Worm (Caenorhabditis elegans) whole organism, L1 larva: Measurements from ENCODE around the gene F42A10.5.
A peak's percentile ranks its signal among the peaks of the same experiment; 100 is the strongest.

ENCODE experiments used
- C16A3.4 ChIP-seq: fragments of 150-350 bp; optimal IDR thresholded peaks from 2 replicates; lab custom pipeline; 2014; ENCODE audit warnings: missing biosample characterization, missing genetic modification characterization
- C34B4.2 ChIP-seq: sonication (generic microtip); optimal IDR thresholded peaks from 2 replicates; lab custom pipeline; 2017; ENCODE audit warnings: mild to moderate bottlenecking, missing genetic modification characterization, missing compliant biosample characterization
- F16B12.6 ChIP-seq: fragments of 150-350 bp; optimal IDR thresholded peaks from 2 replicates; lab custom pipeline; 2014; ENCODE audit warnings: missing biosample characterization, missing genetic modification characterization
- aly-2 ChIP-seq: fragments of 150-350 bp; optimal IDR thresholded peaks from 2 replicates; lab custom pipeline; 2014; ENCODE audit warnings: missing biosample characterization, missing genetic modification characterization
- ama-1 ChIP-seq: fragments of 150-350 bp; optimal IDR thresholded peaks from 2 replicates; lab custom pipeline; 2014
- blmp-1 ChIP-seq: fragments of 150-350 bp; optimal IDR thresholded peaks from 2 replicates; lab custom pipeline; 2014; ENCODE audit warnings: missing biosample characterization, missing genetic modification characterization
- ceh-82 ChIP-seq, 3 experiments: fragments of 150-350 bp in 1 of 3; sonication (generic microtip) in 2 of 3; optimal IDR thresholded peaks; 2 replicates each; lab custom pipeline; 2014 to 2017; ENCODE audit warnings: missing biosample characterization in 3 of 3, missing genetic modification characterization in 3 of 3
- ceh-88 ChIP-seq: fragments of 200-800 bp; sonication (Bioruptor generic); IDR thresholded peaks from 2 replicates; pipeline ENCODE4 v1.3.6; 2022; ENCODE audit warnings: missing genetic modification characterization, missing compliant biosample characterization
- ces-1 ChIP-seq: fragments of 150-350 bp; optimal IDR thresholded peaks from 2 replicates; lab custom pipeline; 2014; ENCODE audit warnings: missing biosample characterization, missing genetic modification reagents, missing genetic modification characterization
- dpl-1 ChIP-seq, 3 experiments: fragments of 150-350 bp in 2 of 3; sonication (generic microtip) in 1 of 3; optimal IDR thresholded peaks; 2 replicates each; lab custom pipeline; 2014 to 2017; ENCODE audit warnings: missing biosample characterization in 3 of 3, missing genetic modification characterization in 3 of 3, missing genetic modification reagents in 3 of 3
- dsc-1 ChIP-seq: sonication (generic microtip); optimal IDR thresholded peaks from 2 replicates; lab custom pipeline; 2016; ENCODE audit warnings: mild to moderate bottlenecking, missing genetic modification characterization, missing compliant biosample characterization
- efl-1 ChIP-seq, 4 experiments: fragments of 150-350 bp; optimal IDR thresholded peaks in 3 of 4; peaks in 1 of 4; 1 replicate in 1 of 4; 2 replicates in 3 of 4; lab custom pipeline; 2014; ENCODE audit warnings: missing biosample characterization in 2 of 4, missing genetic modification characterization in 2 of 4, missing genetic modification reagents in 2 of 4
- egl-13 ChIP-seq: sonication (generic microtip); optimal IDR thresholded peaks from 2 replicates; lab custom pipeline; 2016; ENCODE audit warnings: missing genotype, missing genetic modification reagents, missing genetic modification characterization, missing compliant biosample characterization
- egl-27 ChIP-seq, 2 experiments: fragments of 150-350 bp in 1 of 2; sonication (generic microtip); optimal IDR thresholded peaks; 3 replicates each; lab custom pipeline; 2017 to 2018; ENCODE audit warnings: missing biosample characterization in 2 of 2, missing genetic modification characterization in 2 of 2, missing genetic modification reagents in 2 of 2
- elt-2 ChIP-seq: sonication (generic microtip); optimal IDR thresholded peaks from 2 replicates; lab custom pipeline; 2016; ENCODE audit warnings: missing genetic modification characterization, mild to moderate bottlenecking, inconsistent platforms, missing compliant biosample characterization, missing genetic modification reagents
- elt-3 ChIP-seq, 6 experiments: fragments of 150-350 bp in 1 of 6; sonication (generic microtip); optimal IDR thresholded peaks; 2 replicates each; lab custom pipeline; 2017 to 2018; ENCODE audit warnings: missing biosample characterization in 6 of 6, missing genetic modification characterization in 6 of 6, inconsistent platforms in 1 of 6
- hlh-4 ChIP-seq: sonication (generic microtip); optimal IDR thresholded peaks from 2 replicates; lab custom pipeline; 2016; ENCODE audit warnings: mild to moderate bottlenecking, missing genetic modification characterization, missing compliant biosample characterization
- hpl-2 ChIP-seq: fragments of 150-350 bp; optimal IDR thresholded peaks from 2 replicates; lab custom pipeline; 2014; ENCODE audit warnings: missing biosample characterization, missing genetic modification reagents, missing genetic modification characterization
- irx-1 ChIP-seq: sonication (generic microtip); optimal IDR thresholded peaks from 2 replicates; lab custom pipeline; 2016; ENCODE audit warnings: missing genetic modification characterization, missing compliant biosample characterization
- isw-1 ChIP-seq: fragments of 200-800 bp; sonication (Bioruptor generic); IDR thresholded peaks from 2 replicates; pipeline ENCODE4 v1.3.6; 2022; ENCODE audit warnings: missing genetic modification characterization, missing compliant biosample characterization
- jun-1 ChIP-seq: fragments of 150-350 bp; optimal IDR thresholded peaks from 2 replicates; lab custom pipeline; 2014; ENCODE audit warnings: missing biosample characterization, missing genetic modification reagents, missing genetic modification characterization
- lin-13 ChIP-seq: fragments of 150-350 bp; optimal IDR thresholded peaks from 2 replicates; lab custom pipeline; 2014; ENCODE audit warnings: missing biosample characterization, missing genetic modification reagents, missing genetic modification characterization
- lin-35 ChIP-seq, 2 experiments: fragments of 150-350 bp; optimal IDR thresholded peaks; 2 replicates each; lab custom pipeline; 2014; ENCODE audit warnings: missing biosample characterization in 2 of 2, missing genetic modification characterization in 2 of 2, missing genetic modification reagents in 2 of 2
- lsy-2 ChIP-seq, 2 experiments: fragments of 150-350 bp; optimal IDR thresholded peaks; 2 replicates each; lab custom pipeline; 2014; ENCODE audit warnings: missing biosample characterization in 2 of 2, missing genetic modification characterization in 2 of 2
- mab-9 ChIP-seq: fragments of 200-800 bp; sonication (Bioruptor generic); IDR thresholded peaks from 2 replicates; pipeline ENCODE4 v1.3.6; 2022; ENCODE audit warnings: missing genetic modification reagents, missing genetic modification characterization, missing compliant biosample characterization
- mdl-1 ChIP-seq, 2 experiments: fragments of 150-350 bp; optimal IDR thresholded peaks; 2 replicates each; lab custom pipeline; 2014 to 2017; ENCODE audit warnings: missing biosample characterization in 2 of 2, missing genetic modification characterization in 2 of 2, inconsistent platforms in 1 of 2
- mep-1 ChIP-seq: fragments of 150-350 bp; optimal IDR thresholded peaks from 2 replicates; lab custom pipeline; 2014; ENCODE audit warnings: missing biosample characterization, missing genetic modification characterization
- nhr-19 ChIP-seq: fragments of 200-800 bp; sonication (Bioruptor generic); conservative IDR thresholded peaks from 2 replicates; pipeline ENCODE4 v1.3.6; 2022; ENCODE audit warnings: missing genetic modification characterization, missing compliant biosample characterization
- nhr-20 ChIP-seq: sonication (generic microtip); optimal IDR thresholded peaks from 2 replicates; lab custom pipeline; 2016; ENCODE audit warnings: mild to moderate bottlenecking, missing genetic modification characterization, missing compliant biosample characterization
- nhr-237 ChIP-seq: fragments of 150-350 bp; optimal IDR thresholded peaks from 2 replicates; lab custom pipeline; 2014; ENCODE audit warnings: missing biosample characterization, missing genetic modification characterization
- nhr-28 ChIP-seq: fragments of 150-350 bp; optimal IDR thresholded peaks from 2 replicates; lab custom pipeline; 2014; ENCODE audit warnings: missing biosample characterization, missing genetic modification characterization
- nhr-47 ChIP-seq: sonication (generic microtip); optimal IDR thresholded peaks from 2 replicates; lab custom pipeline; 2016; ENCODE audit warnings: mild to moderate bottlenecking, missing genetic modification characterization, moderate library complexity, missing compliant biosample characterization
- nhr-71 ChIP-seq: sonication (generic microtip); optimal IDR thresholded peaks from 2 replicates; lab custom pipeline; 2016; ENCODE audit warnings: mild to moderate bottlenecking, missing genetic modification characterization, moderate library complexity, missing compliant biosample characterization
- nhr-76 ChIP-seq: sonication (generic microtip); optimal IDR thresholded peaks from 2 replicates; lab custom pipeline; 2017; ENCODE audit warnings: missing biosample characterization, missing genetic modification characterization
- nhr-84 ChIP-seq: sonication (generic microtip); optimal IDR thresholded peaks from 2 replicates; lab custom pipeline; 2017; ENCODE audit warnings: missing biosample characterization, missing genetic modification characterization
- nhr-85 ChIP-seq: sonication (generic microtip); peaks from one replicate; lab custom pipeline; 2016; ENCODE audit warnings: missing genetic modification characterization, inconsistent platforms, missing compliant biosample characterization
- nhr-90 ChIP-seq: sonication (generic microtip); optimal IDR thresholded peaks from 2 replicates; lab custom pipeline; 2016; ENCODE audit warnings: mild to moderate bottlenecking, missing genetic modification characterization, missing compliant biosample characterization; ENCODE audit not compliant: poor library complexity
- pag-3 ChIP-seq: sonication (generic microtip); optimal IDR thresholded peaks from 2 replicates; lab custom pipeline; 2017; ENCODE audit warnings: missing genetic modification characterization, mild to moderate bottlenecking, missing compliant biosample characterization, antibody characterized with exemption, borderline replicate concordance; ENCODE audit not compliant: insufficient read depth
- pax-3 ChIP-seq: fragments of 200-800 bp; sonication (Bioruptor generic); optimal IDR thresholded peaks from 2 replicates; lab custom pipeline; 2018; ENCODE audit warnings: mild to moderate bottlenecking, missing genetic modification characterization, moderate library complexity, missing compliant biosample characterization
- pqm-1 ChIP-seq: sonication (generic microtip); optimal IDR thresholded peaks from 3 replicates; lab custom pipeline; 2017; ENCODE audit warnings: missing biosample characterization, missing genetic modification characterization
- rnt-1 ChIP-seq: sonication (generic microtip); optimal IDR thresholded peaks from 2 replicates; lab custom pipeline; 2016; ENCODE audit warnings: mild to moderate bottlenecking, missing genetic modification characterization, moderate library complexity, missing compliant biosample characterization
- skn-1 ChIP-seq: fragments of 150-350 bp; optimal IDR thresholded peaks from 2 replicates; lab custom pipeline; 2014; ENCODE audit warnings: missing biosample characterization, missing genetic modification characterization
- snpc-4 ChIP-seq: fragments of 150-350 bp; optimal IDR thresholded peaks from 2 replicates; lab custom pipeline; 2014; ENCODE audit warnings: missing biosample characterization, missing genetic modification characterization
- sptf-1 ChIP-seq: fragments of 150-350 bp; optimal IDR thresholded peaks from 2 replicates; lab custom pipeline; 2014; ENCODE audit warnings: missing biosample characterization, missing genetic modification characterization
- sup-37 ChIP-seq: fragments of 200-800 bp; sonication (Bioruptor generic); optimal IDR thresholded peaks from 2 replicates; lab custom pipeline; 2018; ENCODE audit warnings: mild to moderate bottlenecking, missing genetic modification characterization, missing compliant biosample characterization
- swsn-7 ChIP-seq: sonication (generic microtip); optimal IDR thresholded peaks from 2 replicates; lab custom pipeline; 2016; ENCODE audit warnings: missing genetic modification characterization, missing compliant biosample characterization
- tbx-2 ChIP-seq: sonication (generic microtip); optimal IDR thresholded peaks from 2 replicates; lab custom pipeline; 2016; ENCODE audit warnings: missing genetic modification characterization, missing compliant biosample characterization
- unc-130 ChIP-seq: fragments of 150-350 bp; optimal IDR thresholded peaks from 2 replicates; lab custom pipeline; 2017; ENCODE audit warnings: missing biosample characterization, missing genetic modification characterization, inconsistent platforms
- unc-30 ChIP-seq: sonication (generic microtip); optimal IDR thresholded peaks from 2 replicates; lab custom pipeline; 2017; ENCODE audit warnings: missing biosample characterization, missing genetic modification characterization

F42A10.5 gene

ce11 chrIII:6158642-6159475, 14.4 kb downstream of the F42A10.5 start, which contains the start of gene nfm-1 (continued):
- TF ChIP-seq sptf-1 (no peak), unc-30 (tag; lab: Kevin White, UChicago) (no peak), mep-1 (tag; lab: Kevin White, UChicago) (peak; percentile 77), irx-1 (peak; percentile 58), blmp-1 (tag; lab: Kevin White, UChicago) (peak; percentile 57), nhr-47 (tag; lab: Kevin White, UChicago) (peak; percentile 72), skn-1 (tag; lab: Kevin White, UChicago) (peak; percentile 24), lin-35 (GFP tag; optimal IDR thresholded peaks at IDR 0.05; lab: Kevin White, UChicago) (peak; percentile 41 to 78), ceh-88 (0 out of 2 replicates have a peak, but pooled peaks have one; percentile 18), C34B4.2 (tag; lab: Kevin White, UChicago) (no peak), nhr-85 (tag; lab: Kevin White, UChicago) (peak; percentile 73), nhr-19 (peak; percentile 71), elt-2 (tag; lab: Kevin White, UChicago) (peak; percentile 81), nhr-71 (tag; lab: Kevin White, UChicago) (peak; percentile 72), nhr-76 (tag; lab: Kevin White, UChicago) (no peak), hlh-4 (no peak), ama-1 (lab: Kevin White, UChicago) (no peak), tbx-2 (tag; lab: Kevin White, UChicago) (peak; percentile 35), pax-3 (tag; lab: Kevin White, UChicago) (no peak), nhr-20 (tag; lab: Kevin White, UChicago) (peak; percentile 38), dsc-1 (tag; lab: Kevin White, UChicago) (peak; percentile 60), mdl-1 (tag; optimal IDR thresholded peaks at IDR 0.05; lab: Kevin White, UChicago) (peak in 1 of 2 experiments; percentile 23), nhr-237 (tag; lab: Kevin White, UChicago) (peak; percentile 33), elt-3 (tag; optimal IDR thresholded peaks at IDR 0.05; lab: Kevin White, UChicago) (peak in 3 of 6 experiments; percentile 27 to 72 (median 33)), lin-13 (GFP tag; lab: Kevin White, UChicago) (peak; percentile 17), hpl-2 (GFP tag; lab: Kevin White, UChicago) (peak; percentile 58), C16A3.4 (peak; percentile 57), sup-37 (peak; percentile 10), pqm-1 (tag; lab: Kevin White, UChicago) (no peak), nhr-90 (tag; lab: Kevin White, UChicago) (peak; percentile 62), rnt-1 (tag; lab: Kevin White, UChicago) (peak; percentile 63), unc-130 (tag; lab: Kevin White, UChicago) (peak; percentile 64), swsn-7 (tag; lab: Kevin White, UChicago) (peak; percentile 59), egl-13 (tag; lab: Kevin White, UChicago) (peak; percentile 19), jun-1 (no peak), snpc-4 (tag; lab: Kevin White, UChicago) (peak; percentile 9), ceh-82 (tag; optimal IDR thresholded peaks at IDR 0.05; lab: Kevin White, UChicago) (peak in 2 of 3 experiments; percentile 62 to 73), dpl-1 (GFP tag; optimal IDR thresholded peaks at IDR 0.05; lab: Kevin White, UChicago) (peak; percentile 13 to 48 (median 26))

- no peak for TF ChIP-seq nhr-84 (tag; lab: Kevin White, UChicago)
- no peak for TF ChIP-seq snpc-4 (tag; lab: Kevin White, UChicago)
- no peak for TF ChIP-seq blmp-1 (tag; lab: Kevin White, UChicago)
- TF ChIP-seq mdl-1 (tag; optimal IDR thresholded peaks at IDR 0.05; lab: Kevin White, UChicago) = no peak
- no peak for TF ChIP-seq nhr-28 (tag; lab: Kevin White, UChicago)
- TF ChIP-seq skn-1 (tag; lab: Kevin White, UChicago) = no peak
- TF ChIP-seq F16B12.6 (tag; lab: Kevin White, UChicago) = no peak
- TF ChIP-seq mab-9 (GFP tag; lab: Robert Waterston, UW) = no peak
- TF ChIP-seq lsy-2 (tag; optimal IDR thresholded peaks at IDR 0.05; lab: Kevin White, UChicago) = peak in 1 of 2 experiments; percentile 15
- no peak for TF ChIP-seq lin-35 (GFP tag; optimal IDR thresholded peaks at IDR 0.05; lab: Kevin White, UChicago)
- no peak for TF ChIP-seq efl-1 (optimal IDR thresholded peaks at IDR 0.05; lab: Kevin White, UChicago)
- no peak for TF ChIP-seq efl-1 (GFP tag; optimal IDR thresholded peaks at IDR 0.05 in 1 of 2; lab: Kevin White, UChicago)
- no peak for TF ChIP-seq pag-3
- TF ChIP-seq ces-1 (GFP tag; lab: Kevin White, UChicago) = no peak
- TF ChIP-seq pax-3 (tag; lab: Kevin White, UChicago) = no peak
- TF ChIP-seq aly-2 (tag; lab: Kevin White, UChicago) = no peak
- no peak for TF ChIP-seq isw-1 (GFP tag; lab: Robert Waterston, UW)
- TF ChIP-seq egl-27 (tag; optimal IDR thresholded peaks at IDR 0.05; lab: Kevin White, UChicago) = no peak
Measured at ce11 chrIII:6157708-6158321, 15.5 kb downstream of the F42A10.5 start, which contains the start of gene anmt-2. Gene anmt-2 (minus strand): TSS chrIII:6157758.
